Worm (Caenorhabditis elegans): Measurements from ENCODE around the gene pnp-1.

- TF ChIP-seq elt-3 (tag; optimal IDR thresholded peaks at IDR 0.05), result no peak
- no peak for TF ChIP-seq egl-27 (tag; optimal IDR thresholded peaks at IDR 0.05)
- no peak for TF ChIP-seq mab-5 (tag; optimal IDR thresholded peaks at IDR 0.05)
- TF ChIP-seq nhr-237 (tag; optimal IDR thresholded peaks at IDR 0.05), result no peak
- no peak for TF ChIP-seq dmd-4 (tag; optimal IDR thresholded peaks at IDR 0.05)
- TF ChIP-seq nhr-23 (tag; optimal IDR thresholded peaks at IDR 0.05), result no peak
- TF ChIP-seq F13H6.1 (tag; optimal IDR thresholded peaks at IDR 0.05), result no peak
These were observed 10.1 kb downstream of the pnp-1 start, which contains the start of gene T21D12.14 for ce11 chrIV:288027-288426.

All from whole organism, L2 larva.